Worm (Caenorhabditis elegans): ENCODE measurements around the gene otub-1.

DNA sequence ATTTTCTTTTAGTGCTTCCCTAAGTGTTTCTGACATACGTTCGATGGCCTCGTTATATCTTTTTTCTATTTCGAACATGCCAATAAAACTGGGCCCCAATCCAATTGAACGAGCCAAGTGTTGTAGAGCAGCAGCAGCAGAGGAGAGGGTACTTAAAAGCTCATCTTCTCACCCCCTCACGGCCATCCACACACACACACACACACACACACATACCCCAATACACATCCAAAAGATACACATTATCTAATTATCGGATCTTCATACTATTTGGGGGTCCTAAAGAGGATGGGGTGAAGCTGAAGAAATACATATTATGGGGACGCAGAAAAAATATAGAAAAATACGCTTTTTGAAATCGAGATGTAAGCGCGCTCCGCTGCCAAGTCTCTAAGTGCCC lies 6.6 kb downstream of the otub-1 start:
- TF ChIP-seq nhr-2 (tag; optimal IDR thresholded peaks at IDR 0.05) (no peak), nhr-12 (tag; optimal IDR thresholded peaks at IDR 0.05) (no peak), ztf-11 (tag; optimal IDR thresholded peaks at IDR 0.05) (no peak), elt-3 (tag; optimal IDR thresholded peaks at IDR 0.05) (no peak), blmp-1 (tag; optimal IDR thresholded peaks at IDR 0.05) (no peak), tbx-8 (GFP tag; optimal IDR thresholded peaks at IDR 0.05) (no peak), mep-1 (tag; optimal IDR thresholded peaks at IDR 0.05) (no peak), nhr-76 (tag; optimal IDR thresholded peaks at IDR 0.05) (no peak), pha-4 (tag; optimal IDR thresholded peaks at IDR 0.05) (no peak)
